Worm (Caenorhabditis elegans) whole organism, L4 larva: Measurements from ENCODE around the gene grl-27.

Experiments
- F26F4.8 ChIP-seq: fragments of 200-800 bp; sonication (Bioruptor generic); conservative IDR thresholded peaks from 2 replicates; pipeline ENCODE4 v1.3.6; 2022; ENCODE audit warnings: missing genetic modification characterization, missing compliant biosample characterization
- ama-1 ChIP-seq: fragments of 150-350 bp; optimal IDR thresholded peaks from 2 replicates; lab custom pipeline; 2014; ENCODE audit warnings: inconsistent platforms, mixed read lengths
- ceh-82 ChIP-seq: sonication (generic microtip); optimal IDR thresholded peaks from 2 replicates; lab custom pipeline; 2017; ENCODE audit warnings: missing biosample characterization, missing genetic modification characterization
- snpc-4 ChIP-seq: fragments of 150-350 bp; optimal IDR thresholded peaks from 2 replicates; lab custom pipeline; 2014; ENCODE audit warnings: missing biosample characterization, missing genetic modification characterization

DNA sequence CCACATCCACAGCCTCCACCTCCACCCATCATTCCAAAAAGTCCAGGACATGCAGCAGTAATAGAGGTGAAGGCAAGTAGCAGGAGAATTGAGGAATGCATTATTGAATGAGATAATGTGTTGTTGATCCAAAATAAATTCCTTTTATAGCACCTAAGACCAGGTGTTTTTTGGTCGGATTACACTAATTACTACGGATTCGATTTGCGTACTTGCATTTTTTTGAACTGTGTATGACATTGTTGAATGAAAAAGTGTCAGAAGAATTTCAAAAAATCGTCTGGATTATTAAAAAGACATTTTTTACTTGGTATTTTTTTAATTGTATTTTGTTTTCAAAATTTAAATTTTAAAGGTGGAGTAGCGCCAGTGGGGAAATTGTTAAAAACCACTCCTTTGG, 23.9 kb downstream of the grl-27 start, which contains the start of gene grl-28:
- TF ChIP-seq ama-1 (lab: Kevin White, UChicago) (no peak), F26F4.8 (GFP tag; lab: Robert Waterston, UW) (no peak), ceh-82 (tag; lab: Kevin White, UChicago) (no peak), snpc-4 (no peak)
